Worm (Caenorhabditis elegans) whole organism, L4/young adult: ENCODE measurements around the gene tag-276.

ENCODE experiments used
- dao-5 ChIP-seq: sonication (generic microtip); optimal IDR thresholded peaks from 2 replicates; lab custom pipeline; 2016; ENCODE audit warnings: missing genotype, missing genetic modification characterization, moderate library complexity, missing compliant biosample characterization
- him-1 ChIP-seq: sonication (generic microtip); optimal IDR thresholded peaks from 2 replicates; lab custom pipeline; 2016; ENCODE audit warnings: missing genotype, missing genetic modification reagents, missing genetic modification characterization, missing compliant biosample characterization

DNA sequence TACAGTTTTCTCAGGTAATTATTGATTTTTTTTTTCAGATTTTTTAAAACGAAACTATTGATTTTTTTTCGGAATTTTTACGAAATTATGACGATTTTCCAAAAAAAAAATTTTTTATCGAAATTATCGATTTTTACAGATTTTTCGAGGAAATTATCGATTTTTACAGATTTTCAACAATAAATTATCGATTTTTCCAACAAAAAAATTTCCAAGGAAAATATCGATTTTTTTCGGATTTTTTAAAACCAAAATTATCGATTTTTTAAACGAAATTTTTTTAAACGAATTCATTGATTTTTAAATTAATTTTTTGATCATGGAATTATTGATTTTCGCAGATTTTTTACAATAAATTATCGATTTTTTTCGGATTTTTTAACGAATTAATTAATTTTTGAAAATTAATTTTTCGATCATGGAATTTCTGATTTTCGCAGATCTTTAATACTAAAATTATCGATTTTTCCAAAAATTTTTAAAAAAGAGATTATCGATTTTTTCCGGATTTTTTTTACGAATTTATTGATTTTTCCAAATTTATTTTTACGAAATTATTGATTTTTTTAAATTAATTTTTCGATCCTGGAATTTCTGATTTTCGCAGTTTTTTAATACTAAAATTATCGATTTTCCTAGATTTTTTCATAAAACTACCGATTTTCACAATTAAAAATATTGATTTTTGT, 6.7 kb upstream of the tag-276 start:
- TF ChIP-seq dao-5 (no peak), him-1 (tag; lab: Kevin White, UChicago) (no peak)
